Fruit fly (Drosophila melanogaster) whole organism, embryonic: Measurements from ENCODE around the gene CG10116.
A peak's percentile ranks its signal among the peaks of the same experiment; 100 is the strongest.

Experiments
- Abd-B ChIP-seq: fragments of 200-800 bp; sonication (Bioruptor generic); optimal IDR thresholded peaks from 2 replicates; lab custom pipeline; 2018; ENCODE audit warnings: missing biosample characterization, mild to moderate bottlenecking, missing genetic modification characterization, moderate library complexity
- B-H2 ChIP-seq: fragments of 200-800 bp; sonication (Bioruptor generic); optimal IDR thresholded peaks from 2 replicates; lab custom pipeline; 2018; ENCODE audit warnings: missing biosample characterization, mild to moderate bottlenecking, missing genetic modification characterization
- Bgb ChIP-seq: fragments of 200-800 bp; sonication (Bioruptor generic); IDR thresholded peaks from 2 replicates; pipeline ENCODE4 v1.3.6; 2022; ENCODE audit warnings: missing biosample characterization, missing genetic modification characterization; ENCODE audit not compliant: partially characterized antibody
- CG10209 ChIP-seq: fragments of 200-800 bp; sonication (Bioruptor generic); optimal IDR thresholded peaks from 3 replicates; lab custom pipeline; 2017; ENCODE audit warnings: missing biosample characterization, mild to moderate bottlenecking, missing genetic modification characterization, missing genetic modification reagents
- CG10543 ChIP-seq: fragments of 200-800 bp; sonication (Bioruptor generic); optimal IDR thresholded peaks from 3 replicates; lab custom pipeline; 2017; ENCODE audit warnings: missing biosample characterization, mild to moderate bottlenecking, missing genetic modification characterization, moderate library complexity
- CG11695 ChIP-seq: fragments of 200-800 bp; sonication (Bioruptor generic); IDR thresholded peaks from 3 replicates; pipeline ENCODE4 v1.3.6; 2022; ENCODE audit warnings: missing biosample characterization, missing genetic modification characterization
- CG15479 ChIP-seq: fragments of 200-800 bp; sonication (Bioruptor generic); optimal IDR thresholded peaks from 3 replicates; lab custom pipeline; 2019; ENCODE audit warnings: missing biosample characterization, mild to moderate bottlenecking, missing genetic modification characterization, moderate library complexity
- CG15601 ChIP-seq: fragments of 200-800 bp; sonication (Bioruptor generic); optimal IDR thresholded peaks from 3 replicates; lab custom pipeline; 2019; ENCODE audit warnings: missing biosample characterization, mild to moderate bottlenecking, missing genetic modification characterization, moderate library complexity
- CG17385 ChIP-seq: fragments of 200-800 bp; sonication (Bioruptor generic); optimal IDR thresholded peaks from 3 replicates; lab custom pipeline; 2018; ENCODE audit warnings: missing biosample characterization, mild to moderate bottlenecking, missing genetic modification characterization
- CG18011 ChIP-seq: fragments of 200-800 bp; sonication (Bioruptor generic); optimal IDR thresholded peaks from 2 replicates; lab custom pipeline; 2017; ENCODE audit warnings: missing biosample characterization, missing genetic modification characterization, mild to moderate bottlenecking, moderate library complexity, missing genotype
- CG2678 ChIP-seq: fragments of 200-800 bp; sonication (Bioruptor generic); optimal IDR thresholded peaks from 3 replicates; lab custom pipeline; 2019; ENCODE audit warnings: missing biosample characterization, mild to moderate bottlenecking, missing genetic modification characterization, moderate library complexity
- CG32772 ChIP-seq: fragments of 200-800 bp; sonication (Bioruptor generic); IDR thresholded peaks from 2 replicates; pipeline ENCODE4 v1.3.6; 2022; ENCODE audit warnings: missing biosample characterization, missing genetic modification characterization
- CG42726 ChIP-seq: fragments of 200-800 bp; sonication (Bioruptor generic); IDR thresholded peaks from 2 replicates; pipeline ENCODE4 v1.3.6; 2022; ENCODE audit warnings: missing biosample characterization, missing genetic modification characterization; ENCODE audit not compliant: partially characterized antibody
- CG4360 ChIP-seq: fragments of 200-800 bp; sonication (Bioruptor generic); IDR thresholded peaks from 2 replicates; pipeline ENCODE4 v1.3.6; 2022; ENCODE audit warnings: missing biosample characterization, missing genetic modification characterization
- CG5180 ChIP-seq: fragments of 200-800 bp; sonication (Bioruptor generic); optimal IDR thresholded peaks from 3 replicates; lab custom pipeline; 2017; ENCODE audit warnings: missing biosample characterization, missing genetic modification characterization, mild to moderate bottlenecking, moderate library complexity, missing genetic modification reagents
- CG6654 ChIP-seq: fragments of 200-800 bp; sonication (Bioruptor generic); optimal IDR thresholded peaks from 2 replicates; lab custom pipeline; 2017; ENCODE audit warnings: missing biosample characterization, mild to moderate bottlenecking, missing genetic modification characterization
- CG7357 ChIP-seq: fragments of 200-800 bp; sonication (Bioruptor generic); IDR thresholded peaks from 3 replicates; pipeline ENCODE4 v1.3.6; 2022; ENCODE audit warnings: missing biosample characterization, missing genetic modification characterization
- CG7556 ChIP-seq: fragments of 200-800 bp; sonication (Bioruptor generic); optimal IDR thresholded peaks from 2 replicates; lab custom pipeline; 2017; ENCODE audit warnings: missing biosample characterization, mild to moderate bottlenecking, missing genetic modification characterization
- CG7839 ChIP-seq: fragments of 200-800 bp; sonication (Bioruptor generic); optimal IDR thresholded peaks from 3 replicates; lab custom pipeline; 2018; ENCODE audit warnings: missing biosample characterization, mild to moderate bottlenecking, missing genetic modification characterization, moderate library complexity
- CG8944 ChIP-seq: fragments of 200-800 bp; sonication (Bioruptor generic); optimal IDR thresholded peaks from 3 replicates; lab custom pipeline; 2016; ENCODE audit warnings: missing biosample characterization, missing genetic modification characterization
- CG9609 ChIP-seq: fragments of 200-800 bp; sonication (Bioruptor generic); optimal IDR thresholded peaks from 3 replicates; lab custom pipeline; 2016; ENCODE audit warnings: missing biosample characterization, missing genetic modification characterization
- Chrac-16 ChIP-seq: fragments of 200-800 bp; sonication (Bioruptor generic); optimal IDR thresholded peaks from 3 replicates; lab custom pipeline; 2016; ENCODE audit warnings: missing biosample characterization, missing genetic modification characterization
- Doc3 ChIP-seq: fragments of 200-800 bp; sonication (Bioruptor generic); IDR thresholded peaks from 3 replicates; pipeline ENCODE4 v1.3.6; 2022; ENCODE audit warnings: missing biosample characterization, missing genetic modification characterization; ENCODE audit not compliant: partially characterized antibody
- Drgx ChIP-seq: fragments of 200-800 bp; sonication (Bioruptor generic); IDR thresholded peaks from 2 replicates; pipeline ENCODE4 v1.3.6; 2022; ENCODE audit warnings: missing biosample characterization, missing genetic modification characterization
- Gsc ChIP-seq: fragments of 200-800 bp; sonication (Bioruptor generic); IDR thresholded peaks from 2 replicates; pipeline ENCODE4 v1.3.6; 2022; ENCODE audit warnings: missing biosample characterization, missing genetic modification characterization
- HLH54F ChIP-seq: fragments of 200-800 bp; sonication (Bioruptor generic); optimal IDR thresholded peaks from 3 replicates; lab custom pipeline; 2016; ENCODE audit warnings: missing biosample characterization, missing genetic modification characterization
- NK7.1 ChIP-seq: fragments of 200-800 bp; sonication (Bioruptor generic); optimal IDR thresholded peaks from 3 replicates; lab custom pipeline; 2016; ENCODE audit warnings: missing biosample characterization, missing genetic modification characterization
- Nf-YA ChIP-seq: fragments of 200-800 bp; sonication (Bioruptor generic); IDR thresholded peaks from 2 replicates; pipeline ENCODE4 v1.3.6; 2022; ENCODE audit warnings: missing biosample characterization, missing genetic modification characterization
- Opbp ChIP-seq: fragments of 200-800 bp; sonication (Bioruptor generic); IDR thresholded peaks from 3 replicates; pipeline ENCODE4 v1.3.6; 2022; ENCODE audit warnings: missing biosample characterization, missing genetic modification characterization; ENCODE audit not compliant: partially characterized antibody
- TFAM ChIP-seq: fragments of 200-800 bp; sonication (Bioruptor generic); optimal IDR thresholded peaks from 2 replicates; lab custom pipeline; 2017; ENCODE audit warnings: missing biosample characterization, missing genetic modification characterization, inconsistent platforms
- cato ChIP-seq: fragments of 200-800 bp; sonication (Bioruptor generic); optimal IDR thresholded peaks from 2 replicates; lab custom pipeline; 2016; ENCODE audit warnings: missing biosample characterization, missing genetic modification characterization, borderline replicate concordance
- chn ChIP-seq: fragments of 200-800 bp; sonication (Bioruptor generic); optimal IDR thresholded peaks from 2 replicates; lab custom pipeline; 2016; ENCODE audit warnings: missing biosample characterization, missing genetic modification characterization
- esg ChIP-seq: fragments of 200-800 bp; sonication (Bioruptor generic); conservative IDR thresholded peaks from 2 replicates; pipeline ENCODE4 v1.3.6; 2022; ENCODE audit warnings: missing biosample characterization, missing genetic modification characterization
- gem ChIP-seq: fragments of 200-800 bp; sonication (Bioruptor generic); optimal IDR thresholded peaks from 2 replicates; lab custom pipeline; 2019; ENCODE audit warnings: missing biosample characterization, mild to moderate bottlenecking, missing genetic modification characterization, moderate library complexity
- ind ChIP-seq: fragments of 200-800 bp; sonication (Bioruptor generic); optimal IDR thresholded peaks from 3 replicates; lab custom pipeline; 2016; ENCODE audit warnings: missing biosample characterization, missing genetic modification characterization
- kah ChIP-seq: fragments of 200-800 bp; sonication (Bioruptor generic); optimal IDR thresholded peaks from 2 replicates; lab custom pipeline; 2018; ENCODE audit warnings: missing biosample characterization, mild to moderate bottlenecking, missing genetic modification characterization
- kay ChIP-seq: fragments of 200-800 bp; sonication (Bioruptor generic); optimal IDR thresholded peaks from 2 replicates; lab custom pipeline; 2016; ENCODE audit warnings: missing biosample characterization, missing genetic modification characterization
- knrl ChIP-seq: fragments of 200-800 bp; sonication (Bioruptor generic); IDR thresholded peaks from 3 replicates; pipeline ENCODE4 v1.3.6; 2022; ENCODE audit warnings: missing biosample characterization, missing genetic modification characterization; ENCODE audit not compliant: partially characterized antibody
- lbe ChIP-seq: fragments of 200-800 bp; sonication (Bioruptor generic); optimal IDR thresholded peaks from 2 replicates; lab custom pipeline; 2016; ENCODE audit warnings: missing biosample characterization, mild to moderate bottlenecking, missing genetic modification characterization
- lov ChIP-seq, 2 experiments: fragments of 200-800 bp in 1 of 2; fragments of >200 bp in 1 of 2; sonication (Bioruptor generic) in 1 of 2; IDR thresholded peaks in 1 of 2; optimal IDR thresholded peaks in 1 of 2; 2 replicates in 1 of 2; 3 replicates in 1 of 2; pipeline versions ENCODE4 v1.3.6 to Lab custom; 2017 to 2022; ENCODE audit warnings: missing biosample characterization in 1 of 2, missing genetic modification characterization in 1 of 2
- nom ChIP-seq: fragments of 200-800 bp; sonication (Bioruptor generic); optimal IDR thresholded peaks from 2 replicates; lab custom pipeline; 2017; ENCODE audit warnings: missing biosample characterization, missing genetic modification characterization, mild to moderate bottlenecking, moderate library complexity, missing genetic modification reagents
- pzg ChIP-seq: fragments of 200-800 bp; sonication (Bioruptor generic); optimal IDR thresholded peaks from 3 replicates; lab custom pipeline; 2018; ENCODE audit warnings: missing biosample characterization, mild to moderate bottlenecking, missing genetic modification characterization, moderate library complexity
- run ChIP-seq: fragments of 200-800 bp; sonication (Bioruptor generic); optimal IDR thresholded peaks from 3 replicates; lab custom pipeline; 2018; ENCODE audit warnings: missing biosample characterization, mild to moderate bottlenecking, missing genetic modification characterization
- sqz ChIP-seq: fragments of 200-800 bp; sonication (Bioruptor generic); optimal IDR thresholded peaks from 3 replicates; lab custom pipeline; 2018; ENCODE audit warnings: missing biosample characterization, mild to moderate bottlenecking, missing genetic modification characterization
- sr ChIP-seq: fragments of 200-800 bp; sonication (Bioruptor generic); IDR thresholded peaks from 3 replicates; pipeline ENCODE4 v1.3.6; 2022; ENCODE audit warnings: missing biosample characterization, missing genetic modification characterization
- tgo ChIP-seq: fragments of 200-800 bp; sonication (Bioruptor generic); IDR thresholded peaks from 3 replicates; pipeline ENCODE4 v1.3.6; 2022; ENCODE audit warnings: missing biosample characterization, missing genetic modification characterization
- tio ChIP-seq: fragments of 200-800 bp; sonication (Bioruptor generic); optimal IDR thresholded peaks from 2 replicates; lab custom pipeline; 2017; ENCODE audit warnings: missing biosample characterization, missing genetic modification characterization, inconsistent platforms
- tna ChIP-seq: fragments of 200-800 bp; sonication (Bioruptor generic); IDR thresholded peaks from 2 replicates; pipeline ENCODE4 v1.3.6; 2022; ENCODE audit warnings: missing biosample characterization, missing genetic modification characterization; ENCODE audit not compliant: partially characterized antibody
- yki ChIP-seq: fragments of >200 bp; optimal IDR thresholded peaks from 3 replicates; lab custom pipeline; 2018

The CG10116 gene

dm6 chr3L:13412200-13412885, 44.7 kb downstream of the CG10116 start, which contains the start of the genes CG10222 and flr (continued):
- no peak for TF ChIP-seq CG8944 (GFP tag; lab: Kevin White, UChicago)
- no peak for TF ChIP-seq B-H2 (GFP tag; lab: Kevin White, UChicago)
- peak; percentile 24 for TF ChIP-seq kay (GFP tag; lab: Kevin White, UChicago)
- TF ChIP-seq CG10209 (GFP tag; lab: Kevin White, UChicago) = no peak
- no peak for TF ChIP-seq CG11695 (GFP tag; lab: Robert Waterston, UW)
- TF ChIP-seq CG4360 = no peak
- TF ChIP-seq CG10543 = peak; percentile 30
- TF ChIP-seq CG7556 (GFP tag; lab: Kevin White, UChicago) = no peak
- no peak for TF ChIP-seq Drgx
- no peak for TF ChIP-seq yki (lab: Kevin White, UChicago)
- TF ChIP-seq sqz = no peak
- TF ChIP-seq CG42726 (GFP tag; lab: Robert Waterston, UW) = 0 out of 2 replicates have a peak, but pooled peaks have one; percentile 42
- TF ChIP-seq CG17385 (GFP tag; lab: Kevin White, UChicago) = no peak
- no peak for TF ChIP-seq lbe (GFP tag; lab: Kevin White, UChicago)
- no peak for TF ChIP-seq chn (GFP tag; lab: Kevin White, UChicago)
- no peak for TF ChIP-seq tio (GFP tag; lab: Kevin White, UChicago)
- no peak for TF ChIP-seq esg (GFP tag; lab: Robert Waterston, UW)
- no peak for TF ChIP-seq NK7.1 (GFP tag; lab: Kevin White, UChicago)
- TF ChIP-seq run (tag; lab: Kevin White, UChicago) = no peak
- TF ChIP-seq pzg (GFP tag; lab: Kevin White, UChicago) = peak; percentile 22
- TF ChIP-seq CG7839 (tag; lab: Kevin White, UChicago) = no peak
- TF ChIP-seq TFAM (GFP tag; lab: Kevin White, UChicago) = no peak
- TF ChIP-seq gem (tag; lab: Kevin White, UChicago) = no peak
- no peak for TF ChIP-seq Chrac-16 (GFP tag; lab: Kevin White, UChicago)
- peak; percentile 70 for TF ChIP-seq Bgb (GFP tag; lab: Robert Waterston, UW)
- no peak for TF ChIP-seq CG32772 (GFP tag; lab: Robert Waterston, UW)
- TF ChIP-seq CG2678 (tag; lab: Kevin White, UChicago) = peak; percentile 41
- TF ChIP-seq Opbp (GFP tag; lab: Robert Waterston, UW) = peak; percentile 74
- TF ChIP-seq Abd-B (GFP tag; lab: Kevin White, UChicago) = no peak
- peak; percentile 22; the same call in 1 of the 2 replicates for TF ChIP-seq tna
- TF ChIP-seq sr (GFP tag; lab: Robert Waterston, UW) = no peak
- no peak for TF ChIP-seq CG9609 (GFP tag; lab: Kevin White, UChicago)
- peak; percentile 79 for TF ChIP-seq knrl (GFP tag; lab: Robert Waterston, UW)
- TF ChIP-seq CG15601 (tag; lab: Kevin White, UChicago) = peak; percentile 19
- TF ChIP-seq CG15479 (GFP tag; lab: Kevin White, UChicago) = no peak
- no peak for TF ChIP-seq tgo (GFP tag; lab: Robert Waterston, UW)
- TF ChIP-seq CG7357 (GFP tag; lab: Robert Waterston, UW) = no peak
- TF ChIP-seq cato = no peak
- no peak for TF ChIP-seq CG6654
- TF ChIP-seq lov (optimal IDR thresholded peaks at IDR 0.05; lab: Kevin White, UChicago) = no peak
- no peak for TF ChIP-seq lov (GFP tag; IDR thresholded peaks at IDR 0.05; lab: Robert Waterston, UW)
- no peak for TF ChIP-seq nom
- no peak for TF ChIP-seq CG5180 (GFP tag; lab: Kevin White, UChicago)
- TF ChIP-seq Doc3 (GFP tag; lab: Robert Waterston, UW) = peak; percentile 68; the same call in 2 of the 3 replicates
- no peak for TF ChIP-seq CG18011 (GFP tag; lab: Kevin White, UChicago)
- no peak for TF ChIP-seq HLH54F (GFP tag; lab: Kevin White, UChicago)
- TF ChIP-seq Nf-YA (GFP tag; lab: Robert Waterston, UW) = no peak
- TF ChIP-seq ind (GFP tag; lab: Kevin White, UChicago) = peak; percentile 12
- TF ChIP-seq kah (GFP tag; lab: Kevin White, UChicago) = no peak
- TF ChIP-seq Gsc (GFP tag; lab: Robert Waterston, UW) = no peak
